Fruit fly (Drosophila melanogaster) whole organism, embryonic: ENCODE data around the gene wdb.
A peak's percentile ranks its signal among the peaks of the same experiment; 100 is the strongest.

Source experiments
- Atf3 ChIP-seq: fragments of 200-800 bp; sonication (Bioruptor generic); optimal IDR thresholded peaks from 3 replicates; lab custom pipeline; 2016; ENCODE audit warnings: missing biosample characterization, missing genetic modification characterization
- CG10274 ChIP-seq: fragments of 200-800 bp; sonication (Bioruptor generic); optimal IDR thresholded peaks from 3 replicates; lab custom pipeline; 2017; ENCODE audit warnings: missing biosample characterization, mild to moderate bottlenecking, missing genetic modification characterization
- CG1233 ChIP-seq: fragments of 200-800 bp; sonication (Bioruptor generic); optimal IDR thresholded peaks from 4 replicates; lab custom pipeline; 2018; ENCODE audit warnings: missing biosample characterization, mild to moderate bottlenecking, missing genetic modification characterization
- CG12744 ChIP-seq: fragments of 200-800 bp; sonication (Bioruptor generic); optimal IDR thresholded peaks from 2 replicates; lab custom pipeline; 2016; ENCODE audit warnings: missing biosample characterization, missing genetic modification characterization
- CG14441 ChIP-seq: fragments of 200-800 bp; sonication (Bioruptor generic); IDR thresholded peaks from 2 replicates; pipeline ENCODE4 v1.3.6; 2022; ENCODE audit warnings: missing biosample characterization, missing genetic modification characterization
- CG16863 ChIP-seq: fragments of 200-800 bp; sonication (Bioruptor generic); optimal IDR thresholded peaks from 3 replicates; lab custom pipeline; 2016; ENCODE audit warnings: missing biosample characterization, missing genetic modification characterization
- CG18619 ChIP-seq: fragments of 200-800 bp; sonication (Bioruptor generic); optimal IDR thresholded peaks from 3 replicates; lab custom pipeline; 2017; ENCODE audit warnings: missing biosample characterization, mild to moderate bottlenecking, missing genetic modification characterization
- CG2120 ChIP-seq: fragments of 200-800 bp; sonication (Bioruptor generic); optimal IDR thresholded peaks from 3 replicates; lab custom pipeline; 2016; ENCODE audit warnings: missing biosample characterization, missing genetic modification characterization
- CG34224 ChIP-seq: fragments of 200-800 bp; sonication (Bioruptor generic); IDR thresholded peaks from 3 replicates; pipeline ENCODE4 v1.3.6; 2022; ENCODE audit warnings: missing biosample characterization, missing genetic modification characterization; ENCODE audit not compliant: partially characterized antibody
- CG3726 ChIP-seq: fragments of 200-800 bp; sonication (Bioruptor generic); IDR thresholded peaks from 3 replicates; pipeline ENCODE4, ENCODE4 v1.3.6; 2022; ENCODE audit warnings: missing biosample characterization, missing genetic modification characterization
- CG3995 ChIP-seq: fragments of 200-800 bp; sonication (Bioruptor generic); optimal IDR thresholded peaks from 3 replicates; lab custom pipeline; 2016; ENCODE audit warnings: missing biosample characterization, missing genetic modification characterization
- CG4404 ChIP-seq: fragments of 200-800 bp; sonication (Bioruptor generic); IDR thresholded peaks from 2 replicates; pipeline ENCODE4 v1.3.6; 2022; ENCODE audit warnings: missing biosample characterization, missing genetic modification characterization
- CG7786 ChIP-seq: fragments of 200-800 bp; sonication (Bioruptor generic); optimal IDR thresholded peaks from 2 replicates; lab custom pipeline; 2016; ENCODE audit warnings: missing biosample characterization, missing genetic modification characterization
- CG7839 ChIP-seq: fragments of 200-800 bp; sonication (Bioruptor generic); optimal IDR thresholded peaks from 3 replicates; lab custom pipeline; 2018; ENCODE audit warnings: missing biosample characterization, mild to moderate bottlenecking, missing genetic modification characterization, moderate library complexity
- CG7928 ChIP-seq: fragments of 200-800 bp; sonication (Bioruptor generic); optimal IDR thresholded peaks from 2 replicates; lab custom pipeline; 2017; ENCODE audit warnings: missing biosample characterization, mild to moderate bottlenecking, missing genetic modification characterization
- CG8281 ChIP-seq: fragments of 200-800 bp; sonication (Bioruptor generic); optimal IDR thresholded peaks from 2 replicates; lab custom pipeline; 2018; ENCODE audit warnings: missing biosample characterization, mild to moderate bottlenecking, missing genetic modification characterization, moderate library complexity
- CG8359 ChIP-seq: fragments of 200-800 bp; sonication (Bioruptor generic); optimal IDR thresholded peaks from 2 replicates; lab custom pipeline; 2017; ENCODE audit warnings: missing biosample characterization, mild to moderate bottlenecking, missing genetic modification characterization, borderline replicate concordance
- CG8765 ChIP-seq: fragments of 200-800 bp; sonication (Bioruptor generic); IDR thresholded peaks from 2 replicates; pipeline ENCODE4 v1.3.6; 2022; ENCODE audit warnings: missing biosample characterization, missing genetic modification characterization
- CTCF ChIP-seq: fragments of 200-800 bp; sonication (Bioruptor generic); optimal IDR thresholded peaks from 2 replicates; lab custom pipeline; 2017; ENCODE audit warnings: missing biosample characterization, mild to moderate bottlenecking, missing genetic modification characterization, moderate library complexity
- Camta ChIP-seq: fragments of 200-800 bp; sonication (Bioruptor generic); optimal IDR thresholded peaks from 2 replicates; lab custom pipeline; 2016; ENCODE audit warnings: missing biosample characterization, missing genetic modification characterization
- Dbx ChIP-seq: fragments of 200-800 bp; sonication (Bioruptor generic); IDR thresholded peaks from 3 replicates; pipeline ENCODE4 v1.3.6; 2022; ENCODE audit warnings: missing biosample characterization, missing genetic modification characterization
- Hand ChIP-seq: fragments of 200-800 bp; sonication (Bioruptor generic); optimal IDR thresholded peaks from 2 replicates; lab custom pipeline; 2017; ENCODE audit warnings: mild to moderate bottlenecking, missing biosample characterization, missing genetic modification reagents, missing genetic modification characterization
- Mad ChIP-seq: fragments of 200-800 bp; sonication (Bioruptor generic); optimal IDR thresholded peaks from 2 replicates; lab custom pipeline; 2016; ENCODE audit warnings: missing biosample characterization, missing genetic modification characterization
- Mes4 ChIP-seq: fragments of 200-800 bp; sonication (Bioruptor generic); optimal IDR thresholded peaks from 2 replicates; lab custom pipeline; 2016; ENCODE audit warnings: missing biosample characterization, missing genetic modification characterization
- NC2α ChIP-seq: fragments of 200-800 bp; sonication (Bioruptor generic); optimal IDR thresholded peaks from 2 replicates; lab custom pipeline; 2016; ENCODE audit warnings: missing biosample characterization, missing genetic modification characterization
- Oaz ChIP-seq: fragments of 200-800 bp; sonication (Bioruptor generic); IDR thresholded peaks from 2 replicates; pipeline ENCODE4 v1.3.6; 2022; ENCODE audit warnings: missing biosample characterization, missing genetic modification characterization
- Oli ChIP-seq: fragments of 200-800 bp; sonication (Bioruptor generic); optimal IDR thresholded peaks from 2 replicates; lab custom pipeline; 2018; ENCODE audit warnings: missing biosample characterization, mild to moderate bottlenecking, missing genetic modification characterization, moderate library complexity
- Opbp ChIP-seq: fragments of 200-800 bp; sonication (Bioruptor generic); IDR thresholded peaks from 3 replicates; pipeline ENCODE4 v1.3.6; 2022; ENCODE audit warnings: missing biosample characterization, missing genetic modification characterization; ENCODE audit not compliant: partially characterized antibody
- Rx ChIP-seq: fragments of 200-800 bp; sonication (Bioruptor generic); IDR thresholded peaks from 2 replicates; pipeline ENCODE4 v1.3.6; 2022; ENCODE audit warnings: missing biosample characterization, missing genetic modification characterization
- Stat92E ChIP-seq, 3 experiments: fragments of >200 bp in 2 of 3; fragments of 200-800 bp in 1 of 3; sonication (Bioruptor generic) in 1 of 3; optimal IDR thresholded peaks; 2 replicates each; lab custom pipeline; 2017 to 2019; ENCODE audit warnings: missing biosample characterization in 3 of 3, missing genetic modification characterization in 3 of 3, mild to moderate bottlenecking in 1 of 3, moderate library complexity in 1 of 3
- Tbp ChIP-seq: fragments of >200 bp; optimal IDR thresholded peaks from 2 replicates; lab custom pipeline; 2018; ENCODE audit warnings: missing biosample characterization, missing genetic modification characterization
- cad ChIP-seq: fragments of >200 bp; optimal IDR thresholded peaks from 2 replicates; lab custom pipeline; 2017; ENCODE audit warnings: missing biosample characterization, missing genetic modification characterization
- cato ChIP-seq: fragments of 200-800 bp; sonication (Bioruptor generic); optimal IDR thresholded peaks from 2 replicates; lab custom pipeline; 2016; ENCODE audit warnings: missing biosample characterization, missing genetic modification characterization, borderline replicate concordance
- danr ChIP-seq: fragments of 200-800 bp; sonication (Bioruptor generic); IDR thresholded peaks from 2 replicates; pipeline ENCODE4 v1.3.6; 2022; ENCODE audit warnings: missing biosample characterization, missing genetic modification characterization
- fd96Cb ChIP-seq: fragments of 200-800 bp; sonication (Bioruptor generic); optimal IDR thresholded peaks from 2 replicates; lab custom pipeline; 2018; ENCODE audit warnings: missing biosample characterization, mild to moderate bottlenecking, missing genetic modification characterization, moderate library complexity
- ftz-f1 ChIP-seq: fragments of 200-800 bp; sonication (Bioruptor generic); optimal IDR thresholded peaks from 2 replicates; lab custom pipeline; 2016; ENCODE audit warnings: missing biosample characterization, missing genetic modification characterization
- her ChIP-seq: fragments of 200-800 bp; sonication (Bioruptor generic); optimal IDR thresholded peaks from 2 replicates; lab custom pipeline; 2016; ENCODE audit warnings: missing biosample characterization, missing genetic modification characterization
- insv ChIP-seq, 2 experiments: fragments of 200-800 bp; sonication (Bioruptor generic); optimal IDR thresholded peaks; 3 replicates each; lab custom pipeline; 2016 to 2018; ENCODE audit warnings: missing biosample characterization in 2 of 2, missing genetic modification characterization in 2 of 2
- jigr1 ChIP-seq: fragments of 200-800 bp; sonication (Bioruptor generic); IDR thresholded peaks from 3 replicates; pipeline ENCODE4 v1.3.6; 2022; ENCODE audit warnings: missing biosample characterization, missing genetic modification characterization
- klu ChIP-seq: fragments of 200-800 bp; sonication (Bioruptor generic); IDR thresholded peaks from 2 replicates; pipeline ENCODE4 v1.3.6; 2022; ENCODE audit warnings: missing biosample characterization, missing genetic modification characterization
- lbe ChIP-seq: fragments of 200-800 bp; sonication (Bioruptor generic); optimal IDR thresholded peaks from 2 replicates; lab custom pipeline; 2016; ENCODE audit warnings: missing biosample characterization, mild to moderate bottlenecking, missing genetic modification characterization
- mam ChIP-seq: fragments of 200-800 bp; sonication (Bioruptor generic); optimal IDR thresholded peaks from 3 replicates; lab custom pipeline; 2016; ENCODE audit warnings: missing biosample characterization, missing genetic modification characterization
- pho ChIP-seq: fragments of 200-800 bp; sonication (Bioruptor generic); optimal IDR thresholded peaks from 2 replicates; lab custom pipeline; 2016; ENCODE audit warnings: missing biosample characterization, missing genetic modification characterization
- pum ChIP-seq: fragments of 200-800 bp; sonication (Bioruptor generic); optimal IDR thresholded peaks from 2 replicates; lab custom pipeline; 2016; ENCODE audit warnings: missing biosample characterization, missing genetic modification characterization
- sens ChIP-seq: fragments of 200-800 bp; sonication (Bioruptor generic); peaks from one replicate; lab custom pipeline; 2016; ENCODE audit warnings: missing biosample characterization, missing genetic modification characterization
- sens-2 ChIP-seq: fragments of 200-800 bp; sonication (Bioruptor generic); IDR thresholded peaks from 2 replicates; pipeline ENCODE4 v1.3.6; 2022; ENCODE audit warnings: missing biosample characterization, missing genetic modification characterization
- sna ChIP-seq: fragments of 200-800 bp; sonication (Bioruptor generic); IDR thresholded peaks from 2 replicates; pipeline ENCODE4 v1.3.6; 2022; ENCODE audit warnings: missing biosample characterization, missing genetic modification characterization; ENCODE audit not compliant: partially characterized antibody
- tll ChIP-seq, 2 experiments: fragments of 200-800 bp in 1 of 2; fragments of >200 bp in 1 of 2; sonication (Bioruptor generic) in 1 of 2; optimal IDR thresholded peaks; 2 replicates each; lab custom pipeline; 2017 to 2019; ENCODE audit warnings: missing biosample characterization in 2 of 2, missing genetic modification characterization in 2 of 2, mild to moderate bottlenecking in 1 of 2, moderate library complexity in 1 of 2
- tna ChIP-seq: fragments of 200-800 bp; sonication (Bioruptor generic); IDR thresholded peaks from 2 replicates; pipeline ENCODE4 v1.3.6; 2022; ENCODE audit warnings: missing biosample characterization, missing genetic modification characterization; ENCODE audit not compliant: partially characterized antibody
- vnd ChIP-seq: fragments of 200-800 bp; sonication (Bioruptor generic); IDR thresholded peaks from 3 replicates; pipeline ENCODE4 v1.3.6; 2022; ENCODE audit warnings: missing biosample characterization, missing genetic modification characterization; ENCODE audit not compliant: partially characterized antibody
- wek ChIP-seq: fragments of 200-800 bp; sonication (Bioruptor generic); optimal IDR thresholded peaks from 3 replicates; lab custom pipeline; 2018; ENCODE audit warnings: missing biosample characterization, mild to moderate bottlenecking, missing genetic modification characterization, moderate library complexity
- zen ChIP-seq: fragments of 200-800 bp; sonication (Bioruptor generic); optimal IDR thresholded peaks from 3 replicates; lab custom pipeline; 2018; ENCODE audit warnings: missing biosample characterization, mild to moderate bottlenecking, missing genetic modification characterization, moderate library complexity
- zfh2 ChIP-seq: fragments of 200-800 bp; sonication (Bioruptor generic); optimal IDR thresholded peaks from 2 replicates; lab custom pipeline; 2016; ENCODE audit warnings: missing biosample characterization, missing genetic modification characterization

The wdb gene

dm6 chr3R:27613814-27614213 is 31.8 kb upstream of the wdb start (continued):
- TF ChIP-seq vnd (GFP tag; lab: Robert Waterston, UW) (no peak), zfh2 (GFP tag; lab: Kevin White, UChicago) (no peak), Oli (tag; lab: Kevin White, UChicago) (no peak), cad (GFP tag; lab: Kevin White, UChicago) (no peak), Camta (no peak), Oaz (GFP tag; lab: Robert Waterston, UW) (no peak), klu (GFP tag; lab: Robert Waterston, UW) (no peak), insv (GFP tag; optimal IDR thresholded peaks at IDR 0.05; lab: Kevin White, UChicago) (no peak), CG34224 (no peak), CG8765 (GFP tag; lab: Robert Waterston, UW) (no peak), pho (GFP tag; lab: Kevin White, UChicago) (no peak), CG1233 (GFP tag; lab: Kevin White, UChicago) (no peak), cato (no peak), mam (GFP tag; lab: Kevin White, UChicago) (no peak), wek (GFP tag; lab: Kevin White, UChicago) (no peak), CG12744 (no peak), CG16863 (GFP tag; lab: Kevin White, UChicago) (no peak), tll (GFP tag; optimal IDR thresholded peaks at IDR 0.05; lab: Kevin White, UChicago) (no peak), Mad (GFP tag; lab: Kevin White, UChicago) (no peak), CG8359 (GFP tag; lab: Kevin White, UChicago) (no peak), CG3995 (GFP tag; lab: Kevin White, UChicago) (no peak), Tbp (no peak), CG7928 (no peak), CG2120 (GFP tag; lab: Kevin White, UChicago) (peak; percentile 32), NC2α (GFP tag; lab: Kevin White, UChicago) (no peak), zen (tag; lab: Kevin White, UChicago) (peak; percentile 1), her (GFP tag; lab: Kevin White, UChicago) (no peak), sens-2 (no peak), tna (GFP tag; lab: Robert Waterston, UW) (no peak), fd96Cb (tag; lab: Kevin White, UChicago) (peak; percentile 4), CG8281 (tag; lab: Kevin White, UChicago) (no peak), sna (GFP tag; lab: Robert Waterston, UW) (no peak), CG10274 (no peak), Stat92E (GFP tag; optimal IDR thresholded peaks at IDR 0.05; lab: Kevin White, UChicago) (no peak), CG14441 (GFP tag; lab: Robert Waterston, UW) (no peak), CG4404 (GFP tag; lab: Robert Waterston, UW) (no peak), Atf3 (GFP tag; lab: Kevin White, UChicago) (no peak), CG7786 (GFP tag; lab: Kevin White, UChicago) (no peak), danr (GFP tag; lab: Robert Waterston, UW) (no peak), Rx (GFP tag; lab: Robert Waterston, UW) (no peak), lbe (GFP tag; lab: Kevin White, UChicago) (no peak), pum (no peak), sens (GFP tag; lab: Kevin White, UChicago) (peak; percentile 63), Dbx (GFP tag; lab: Robert Waterston, UW) (0 out of 3 replicates have a peak, but pooled peaks have one; percentile 24), CTCF (GFP tag; lab: Kevin White, UChicago) (no peak), ftz-f1 (GFP tag; lab: Kevin White, UChicago) (no peak), Hand (GFP tag; lab: Kevin White, UChicago) (no peak), CG3726 (GFP tag; lab: Robert Waterston, UW) (no peak), Mes4 (GFP tag; lab: Kevin White, UChicago) (no peak), CG18619 (GFP tag; lab: Kevin White, UChicago) (no peak), jigr1 (no peak), CG7839 (tag; lab: Kevin White, UChicago) (peak; percentile 5), Opbp (GFP tag; lab: Robert Waterston, UW) (no peak)
